Fruit fly (Drosophila melanogaster) whole organism, embryonic: ENCODE results near the gene PGAP2.
A peak's percentile ranks its signal among the peaks of the same experiment; 100 is the strongest.

Experiments
- Atf6 ChIP-seq: fragments of 200-800 bp; sonication (Bioruptor generic); IDR thresholded peaks from 2 replicates; pipeline ENCODE4 v1.3.6; 2022; ENCODE audit warnings: missing biosample characterization, missing genetic modification characterization
- CG11085 ChIP-seq: fragments of 200-800 bp; sonication (Bioruptor generic); IDR thresholded peaks from 2 replicates; pipeline ENCODE4 v1.3.6; 2022; ENCODE audit warnings: missing biosample characterization, missing genetic modification characterization
- CG11247 ChIP-seq: fragments of 200-800 bp; sonication (Bioruptor generic); IDR thresholded peaks from 2 replicates; pipeline ENCODE4 v1.3.6; 2022; ENCODE audit warnings: missing biosample characterization, missing genetic modification characterization
- CG11695 ChIP-seq: fragments of 200-800 bp; sonication (Bioruptor generic); IDR thresholded peaks from 3 replicates; pipeline ENCODE4 v1.3.6; 2022; ENCODE audit warnings: missing biosample characterization, missing genetic modification characterization
- CG12155 ChIP-seq: fragments of 200-800 bp; sonication (Bioruptor generic); optimal IDR thresholded peaks from 3 replicates; lab custom pipeline; 2016; ENCODE audit warnings: missing biosample characterization, missing genetic modification characterization
- CG13287 ChIP-seq: fragments of 200-800 bp; sonication (Bioruptor generic); IDR thresholded peaks from 2 replicates; pipeline ENCODE4 v1.3.6; 2022; ENCODE audit warnings: missing biosample characterization, missing genetic modification characterization; ENCODE audit not compliant: partially characterized antibody
- CG14667 ChIP-seq: fragments of 200-800 bp; sonication (Bioruptor generic); IDR thresholded peaks from 2 replicates; pipeline ENCODE4 v1.3.6; 2022; ENCODE audit warnings: missing biosample characterization, missing genetic modification characterization
- CG15011 ChIP-seq: fragments of 200-800 bp; sonication (Bioruptor generic); optimal IDR thresholded peaks from 3 replicates; lab custom pipeline; 2018; ENCODE audit warnings: missing biosample characterization, mild to moderate bottlenecking, missing genetic modification characterization
- CG17186 ChIP-seq: fragments of 200-800 bp; sonication (Bioruptor generic); optimal IDR thresholded peaks from 3 replicates; lab custom pipeline; 2017; ENCODE audit warnings: missing biosample characterization, missing genetic modification reagents, missing genetic modification characterization
- CG17568 ChIP-seq: fragments of 200-800 bp; sonication (Bioruptor generic); optimal IDR thresholded peaks from 2 replicates; lab custom pipeline; 2018; ENCODE audit warnings: missing biosample characterization, mild to moderate bottlenecking, missing genetic modification characterization, moderate library complexity
- CG17829 ChIP-seq: fragments of 200-800 bp; optimal IDR thresholded peaks from 2 replicates; lab custom pipeline; 2019; ENCODE audit warnings: missing biosample characterization, mild to moderate bottlenecking, missing genetic modification characterization, moderate library complexity
- CG18476 ChIP-seq: fragments of 200-800 bp; sonication (Bioruptor generic); optimal IDR thresholded peaks from 2 replicates; lab custom pipeline; 2016; ENCODE audit warnings: missing biosample characterization, mild to moderate bottlenecking, missing genetic modification characterization
- CG31441 ChIP-seq: fragments of 200-800 bp; sonication (Bioruptor generic); IDR thresholded peaks from 2 replicates; pipeline ENCODE4 v1.3.6; 2022; ENCODE audit warnings: missing biosample characterization, missing genetic modification characterization
- CG3163 ChIP-seq: fragments of 200-800 bp; sonication (Bioruptor generic); optimal IDR thresholded peaks from 3 replicates; lab custom pipeline; 2016; ENCODE audit warnings: missing biosample characterization, missing genetic modification characterization
- CG33557 ChIP-seq: fragments of 200-800 bp; sonication (Bioruptor generic); optimal IDR thresholded peaks from 2 replicates; lab custom pipeline; 2019; ENCODE audit warnings: missing biosample characterization, mild to moderate bottlenecking, missing genetic modification characterization, moderate library complexity
- CG4328 ChIP-seq: fragments of 200-800 bp; sonication (Bioruptor generic); optimal IDR thresholded peaks from 3 replicates; lab custom pipeline; 2017; ENCODE audit warnings: missing biosample characterization, missing genetic modification reagents, missing genetic modification characterization
- CG4360 ChIP-seq: fragments of 200-800 bp; sonication (Bioruptor generic); IDR thresholded peaks from 2 replicates; pipeline ENCODE4 v1.3.6; 2022; ENCODE audit warnings: missing biosample characterization, missing genetic modification characterization
- CG4730 ChIP-seq: fragments of 200-800 bp; sonication (Bioruptor generic); IDR thresholded peaks from 2 replicates; pipeline ENCODE4 v1.3.6; 2022; ENCODE audit warnings: missing biosample characterization, missing genetic modification characterization
- CG5180 ChIP-seq: fragments of 200-800 bp; sonication (Bioruptor generic); optimal IDR thresholded peaks from 3 replicates; lab custom pipeline; 2017; ENCODE audit warnings: missing biosample characterization, missing genetic modification characterization, mild to moderate bottlenecking, moderate library complexity, missing genetic modification reagents
- CG6683 ChIP-seq: fragments of 200-800 bp; sonication (Bioruptor generic); optimal IDR thresholded peaks from 2 replicates; lab custom pipeline; 2017; ENCODE audit warnings: missing biosample characterization, mild to moderate bottlenecking, missing genetic modification characterization, missing genetic modification reagents
- CG7372 ChIP-seq: fragments of 200-800 bp; sonication (Bioruptor generic); IDR thresholded peaks from 2 replicates; pipeline ENCODE4 v1.3.6; 2022; ENCODE audit warnings: missing biosample characterization, missing genetic modification characterization
- CG7963 ChIP-seq: fragments of 200-800 bp; sonication (Bioruptor generic); IDR thresholded peaks from 3 replicates; pipeline ENCODE4 v1.3.6; 2022; ENCODE audit warnings: missing biosample characterization, missing genetic modification characterization; ENCODE audit not compliant: partially characterized antibody
- CG9932 ChIP-seq: fragments of 200-800 bp; sonication (Bioruptor generic); IDR thresholded peaks from 2 replicates; pipeline ENCODE4 v1.3.6; 2022; ENCODE audit warnings: missing biosample characterization, missing genetic modification characterization
- GATAe ChIP-seq: fragments of 200-800 bp; sonication (Bioruptor generic); conservative IDR thresholded peaks from 2 replicates; pipeline ENCODE4 v1.3.6; 2022; ENCODE audit warnings: missing biosample characterization, missing genetic modification characterization
- H15 ChIP-seq: fragments of 200-800 bp; sonication (Bioruptor generic); IDR thresholded peaks from 3 replicates; pipeline ENCODE4 v1.3.6; 2022; ENCODE audit warnings: missing biosample characterization, missing genetic modification characterization
- H2.0 ChIP-seq: fragments of 200-800 bp; sonication (Bioruptor generic); IDR thresholded peaks from 2 replicates; pipeline ENCODE4 v1.3.6; 2022; ENCODE audit warnings: missing biosample characterization, missing genetic modification characterization
- HLHmδ ChIP-seq: fragments of 200-800 bp; sonication (Bioruptor generic); optimal IDR thresholded peaks from 2 replicates; lab custom pipeline; 2018; ENCODE audit warnings: missing biosample characterization, mild to moderate bottlenecking, missing genetic modification characterization, moderate library complexity
- HmgZ ChIP-seq: fragments of 200-800 bp; sonication (Bioruptor generic); optimal IDR thresholded peaks from 2 replicates; lab custom pipeline; 2018; ENCODE audit warnings: missing biosample characterization, mild to moderate bottlenecking, missing genetic modification characterization
- Hmr ChIP-seq: fragments of 200-800 bp; sonication (Bioruptor generic); optimal IDR thresholded peaks from 3 replicates; lab custom pipeline; 2017; ENCODE audit warnings: mild to moderate bottlenecking, missing biosample characterization, missing genetic modification reagents, missing genetic modification characterization
- Lhr ChIP-seq: fragments of 200-800 bp; sonication (Bioruptor generic); optimal IDR thresholded peaks from 3 replicates; lab custom pipeline; 2017; ENCODE audit warnings: mild to moderate bottlenecking, missing biosample characterization, missing genetic modification reagents, missing genetic modification characterization
- NC2β ChIP-seq: fragments of 200-800 bp; sonication (Bioruptor generic); optimal IDR thresholded peaks from 2 replicates; lab custom pipeline; 2016; ENCODE audit warnings: missing biosample characterization, missing genetic modification characterization
- NFAT ChIP-seq: fragments of 200-800 bp; sonication (Bioruptor generic); IDR thresholded peaks from 2 replicates; pipeline ENCODE4 v1.3.6; 2022; ENCODE audit warnings: missing biosample characterization, missing genetic modification characterization
- YL-1 ChIP-seq: fragments of 200-800 bp; sonication (Bioruptor generic); optimal IDR thresholded peaks from 3 replicates; lab custom pipeline; 2017; ENCODE audit warnings: missing biosample characterization, mild to moderate bottlenecking, missing genetic modification characterization
- bab2 ChIP-seq: fragments of 200-800 bp; sonication (Bioruptor generic); optimal IDR thresholded peaks from 2 replicates; lab custom pipeline; 2016; ENCODE audit warnings: missing biosample characterization, missing genetic modification characterization
- cad ChIP-seq: fragments of >200 bp; optimal IDR thresholded peaks from 2 replicates; lab custom pipeline; 2017; ENCODE audit warnings: missing biosample characterization, missing genetic modification characterization
- chinmo ChIP-seq: fragments of 200-800 bp; sonication (Bioruptor generic); IDR thresholded peaks from 4 replicates; pipeline ENCODE4 v1.3.6; 2022; ENCODE audit warnings: missing biosample characterization, missing genetic modification characterization; ENCODE audit not compliant: partially characterized antibody
- dysf ChIP-seq: fragments of 200-800 bp; sonication (Bioruptor generic); IDR thresholded peaks from 3 replicates; pipeline ENCODE4 v1.3.6; 2022; ENCODE audit warnings: missing biosample characterization, missing genetic modification characterization
- emc ChIP-seq: fragments of 200-800 bp; sonication (Bioruptor generic); optimal IDR thresholded peaks from 2 replicates; lab custom pipeline; 2016; ENCODE audit warnings: missing biosample characterization, missing genetic modification characterization
- en ChIP-seq: fragments of 200-800 bp; sonication (Bioruptor generic); optimal IDR thresholded peaks from 2 replicates; lab custom pipeline; 2016; ENCODE audit warnings: missing biosample characterization, missing genetic modification characterization
- fd102C ChIP-seq: fragments of 200-800 bp; sonication (Bioruptor generic); optimal IDR thresholded peaks from 2 replicates; lab custom pipeline; 2018; ENCODE audit warnings: missing biosample characterization, mild to moderate bottlenecking, missing genetic modification characterization, moderate library complexity
- fd96Cb ChIP-seq: fragments of 200-800 bp; sonication (Bioruptor generic); optimal IDR thresholded peaks from 2 replicates; lab custom pipeline; 2018; ENCODE audit warnings: missing biosample characterization, mild to moderate bottlenecking, missing genetic modification characterization, moderate library complexity
- jing ChIP-seq: fragments of 200-800 bp; sonication (Bioruptor generic); optimal IDR thresholded peaks from 2 replicates; lab custom pipeline; 2018; ENCODE audit warnings: missing biosample characterization, mild to moderate bottlenecking, missing genetic modification characterization
- lab ChIP-seq: fragments of 200-800 bp; sonication (Bioruptor generic); optimal IDR thresholded peaks from 3 replicates; lab custom pipeline; 2017; ENCODE audit warnings: missing biosample characterization, missing genetic modification characterization, mild to moderate bottlenecking, moderate library complexity, missing genetic modification reagents
- nerfin-2 ChIP-seq: fragments of 200-800 bp; sonication (Bioruptor generic); IDR thresholded peaks from 2 replicates; pipeline ENCODE4 v1.3.6; 2022; ENCODE audit warnings: missing biosample characterization, missing genetic modification characterization; ENCODE audit not compliant: partially characterized antibody
- psq ChIP-seq: fragments of 200-800 bp; sonication (Bioruptor generic); optimal IDR thresholded peaks from 2 replicates; lab custom pipeline; 2017; ENCODE audit warnings: missing biosample characterization, missing genetic modification characterization
- sd ChIP-seq: fragments of 200-800 bp; sonication (Bioruptor generic); optimal IDR thresholded peaks from 3 replicates; lab custom pipeline; 2018; ENCODE audit warnings: missing biosample characterization, mild to moderate bottlenecking, missing genetic modification characterization, moderate library complexity
- seq ChIP-seq: fragments of 200-800 bp; sonication (Bioruptor generic); IDR thresholded peaks from 2 replicates; pipeline ENCODE4 v1.3.6; 2022; ENCODE audit warnings: missing biosample characterization, missing genetic modification characterization
- sob ChIP-seq: fragments of 200-800 bp; sonication (Bioruptor generic); IDR thresholded peaks from 2 replicates; pipeline ENCODE4 v1.3.6; 2022; ENCODE audit warnings: missing biosample characterization, missing genetic modification characterization
- tna ChIP-seq: fragments of 200-800 bp; sonication (Bioruptor generic); IDR thresholded peaks from 2 replicates; pipeline ENCODE4 v1.3.6; 2022; ENCODE audit warnings: missing biosample characterization, missing genetic modification characterization; ENCODE audit not compliant: partially characterized antibody
- vfl ChIP-seq: fragments of 200-800 bp; sonication (Bioruptor generic); optimal IDR thresholded peaks from 2 replicates; lab custom pipeline; 2016; ENCODE audit warnings: missing biosample characterization, missing genetic modification characterization

The PGAP2 gene

DNA sequence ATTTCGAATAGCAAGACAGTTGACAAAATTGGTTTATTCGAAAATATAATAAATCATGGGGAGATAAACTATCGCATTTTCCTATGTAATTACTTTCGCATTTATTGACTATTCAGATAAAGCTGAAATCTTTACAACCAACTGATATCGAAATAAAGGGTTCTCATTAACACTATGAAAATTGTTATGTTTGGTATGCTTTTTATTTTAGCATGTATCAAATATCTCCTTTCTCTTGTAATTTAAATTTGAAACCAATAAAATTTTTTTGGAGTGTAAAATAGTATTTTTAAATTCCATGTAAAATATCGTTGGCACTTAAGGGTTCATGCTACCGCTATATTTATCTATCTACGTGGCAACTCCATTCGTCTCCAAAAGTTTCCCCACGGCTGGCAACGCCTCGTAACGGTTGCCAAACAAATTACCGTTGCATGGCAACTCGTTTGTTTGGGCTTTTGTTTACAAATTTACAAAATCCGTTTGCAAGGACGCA lies 35.8 kb upstream of the PGAP2 start, which contains the start of gene CG13949 (continued):
- TF ChIP-seq bab2 = peak; percentile 51
- no peak for TF ChIP-seq nerfin-2 (GFP tag; lab: Robert Waterston, UW)
- no peak for TF ChIP-seq emc (GFP tag; lab: Kevin White, UChicago)
- peak; percentile 53 for TF ChIP-seq sd
- TF ChIP-seq CG9932 (GFP tag; lab: Robert Waterston, UW) = peak; percentile 87
- TF ChIP-seq NC2β (GFP tag; lab: Kevin White, UChicago) = peak; percentile 41
- peak; percentile 80 for TF ChIP-seq H2.0
- TF ChIP-seq dysf (GFP tag; lab: Robert Waterston, UW) = peak; percentile 76
- TF ChIP-seq CG4730 (GFP tag; lab: Robert Waterston, UW) = peak; percentile 30; the same call in 1 of the 2 replicates
- no peak for TF ChIP-seq YL-1 (GFP tag; lab: Kevin White, UChicago)
- TF ChIP-seq chinmo (GFP tag; lab: Robert Waterston, UW) = no peak
- no peak for TF ChIP-seq CG18476
- no peak for TF ChIP-seq psq (GFP tag; lab: Kevin White, UChicago)
- TF ChIP-seq jing (GFP tag; lab: Kevin White, UChicago) = no peak
- TF ChIP-seq cad = no peak
- peak; percentile 98 for TF ChIP-seq Lhr (GFP tag; lab: Kevin White, UChicago)
- TF ChIP-seq GATAe (GFP tag; lab: Robert Waterston, UW) = peak; percentile 65; the same call in 1 of the 2 replicates
- TF ChIP-seq NFAT (GFP tag; lab: Robert Waterston, UW) = peak; percentile 79
- peak; percentile 66 for TF ChIP-seq CG17829 (tag; lab: Kevin White, UChicago)
- TF ChIP-seq CG11695 (GFP tag; lab: Robert Waterston, UW) = peak; percentile 76; the same call in 2 of the 3 replicates
- TF ChIP-seq CG11247 = peak; percentile 72
- peak; percentile 67; the same call in 1 of the 2 replicates for TF ChIP-seq Atf6 (GFP tag; lab: Robert Waterston, UW)
- peak; percentile 85 for TF ChIP-seq sob (GFP tag; lab: Robert Waterston, UW)
- peak; percentile 69 for TF ChIP-seq CG12155 (GFP tag; lab: Kevin White, UChicago)
- TF ChIP-seq fd102C (GFP tag; lab: Kevin White, UChicago) = no peak
- 0 out of 2 replicates have a peak, but pooled peaks have one; percentile 18 for TF ChIP-seq CG4360 (GFP tag; lab: Robert Waterston, UW)
- peak; percentile 59 for TF ChIP-seq CG31441 (GFP tag; lab: Robert Waterston, UW)
- no peak for TF ChIP-seq CG17186 (GFP tag; lab: Kevin White, UChicago)
- peak; percentile 42 for TF ChIP-seq en (GFP tag; lab: Kevin White, UChicago)
- peak; percentile 71; the same call in 2 of the 3 replicates for TF ChIP-seq H15 (GFP tag; lab: Robert Waterston, UW)
- peak; percentile 63 for TF ChIP-seq CG11085 (GFP tag; lab: Robert Waterston, UW)
- peak; percentile 66 for TF ChIP-seq CG13287 (GFP tag; lab: Robert Waterston, UW)
- peak; percentile 51; the same call in 1 of the 2 replicates for TF ChIP-seq CG14667 (GFP tag; lab: Robert Waterston, UW)
- TF ChIP-seq fd96Cb = peak; percentile 27
- no peak for TF ChIP-seq CG33557
- peak; percentile 85 for TF ChIP-seq lab (GFP tag; lab: Kevin White, UChicago)
- peak; percentile 12 for TF ChIP-seq CG5180 (GFP tag; lab: Kevin White, UChicago)
- peak; percentile 56; the same call in 1 of the 2 replicates for TF ChIP-seq CG7372 (GFP tag; lab: Robert Waterston, UW)
- peak; percentile 47; the same call in 1 of the 2 replicates for TF ChIP-seq seq (GFP tag; lab: Robert Waterston, UW)
- TF ChIP-seq CG17568 (GFP tag; lab: Kevin White, UChicago) = peak; percentile 55
- TF ChIP-seq CG4328 (GFP tag; lab: Kevin White, UChicago) = no peak
- TF ChIP-seq HmgZ (tag; lab: Kevin White, UChicago) = peak; percentile 85
- no peak for TF ChIP-seq CG7963
- TF ChIP-seq vfl (GFP tag; lab: Kevin White, UChicago) = no peak
- peak; percentile 44; the same call in 1 of the 2 replicates for TF ChIP-seq tna (GFP tag; lab: Robert Waterston, UW)
- TF ChIP-seq Hmr (GFP tag; lab: Kevin White, UChicago) = peak; percentile 94
- TF ChIP-seq CG6683 (GFP tag; lab: Kevin White, UChicago) = no peak
- TF ChIP-seq HLHmδ (GFP tag; lab: Kevin White, UChicago) = no peak
- TF ChIP-seq CG15011 (GFP tag; lab: Kevin White, UChicago) = no peak
- peak; percentile 39 for TF ChIP-seq CG3163 (GFP tag; lab: Kevin White, UChicago)
